Fruit fly (Drosophila melanogaster): ENCODE measurements around the gene CG42523.

CG42523 gene

DNA sequence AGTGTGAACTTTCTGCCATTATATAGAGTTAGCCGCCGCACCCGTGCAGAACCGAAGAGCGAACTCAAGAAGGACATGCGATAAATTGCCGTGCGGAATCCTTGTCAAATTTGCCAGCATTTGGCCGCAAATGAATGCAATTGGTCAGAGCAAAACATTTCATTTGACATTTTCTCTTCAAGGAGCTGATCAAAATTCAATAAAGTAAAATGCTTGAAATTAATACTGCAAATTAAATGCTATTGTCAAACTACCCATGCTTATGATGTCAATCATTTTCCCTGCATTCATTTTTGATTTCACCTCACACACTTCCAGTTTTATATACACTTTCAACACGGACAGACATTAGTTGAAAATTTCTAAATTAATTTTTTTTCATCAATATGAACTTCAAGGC is at the start of gene CG42523:
TSS of gene CG42523 (plus strand) at position 301 of the 400 bp plus-strand sequence.
- TF ChIP-seq noc (tag; optimal IDR thresholded peaks at IDR 0.05) = no peak

DNA sequence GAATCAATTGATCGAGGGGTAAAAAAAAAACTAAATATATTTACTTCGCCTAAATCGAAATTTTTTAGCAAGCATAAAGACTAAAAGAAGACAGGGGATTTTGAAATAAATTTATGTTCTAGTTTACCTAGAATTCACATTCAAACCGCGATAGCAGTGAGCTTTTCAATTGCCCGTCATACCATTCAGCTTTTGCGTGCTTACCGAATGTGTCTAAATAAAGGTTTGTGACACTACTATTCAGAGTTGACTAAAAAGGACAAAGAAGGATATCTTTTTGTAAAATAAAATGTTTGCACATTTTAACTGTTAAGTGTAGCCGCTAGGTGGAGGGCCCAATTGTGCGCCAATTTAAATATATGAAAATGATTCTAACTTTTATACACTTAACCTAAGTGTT is 36.7 kb upstream of the CG42523 start:
- TF ChIP-seq noc (tag; optimal IDR thresholded peaks at IDR 0.05) = no peak

DNA sequence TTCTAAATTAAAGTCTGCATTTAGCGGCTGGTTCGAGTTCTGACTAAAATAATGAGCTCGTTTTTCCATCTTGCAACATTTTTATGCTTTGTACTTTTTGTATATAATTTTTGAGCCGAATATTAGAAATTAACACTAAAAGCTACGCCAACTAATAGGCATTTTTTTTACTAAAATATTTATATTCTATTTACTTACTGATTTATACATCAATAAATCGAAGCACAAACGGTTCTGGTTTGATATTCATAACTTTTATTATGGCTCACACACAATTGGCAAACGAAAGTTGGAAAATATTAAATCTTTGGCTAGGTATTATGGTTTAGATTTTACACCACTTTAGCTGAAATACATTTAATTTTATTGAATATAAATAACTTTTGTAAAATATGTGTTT is 28.3 kb upstream of the CG42523 start, which contains the start of gene CG15631:
TSS of gene CG15631 (minus strand) at position 101 of the 400 bp plus-strand sequence.
- TF ChIP-seq noc (tag; optimal IDR thresholded peaks at IDR 0.05) = no peak

DNA sequence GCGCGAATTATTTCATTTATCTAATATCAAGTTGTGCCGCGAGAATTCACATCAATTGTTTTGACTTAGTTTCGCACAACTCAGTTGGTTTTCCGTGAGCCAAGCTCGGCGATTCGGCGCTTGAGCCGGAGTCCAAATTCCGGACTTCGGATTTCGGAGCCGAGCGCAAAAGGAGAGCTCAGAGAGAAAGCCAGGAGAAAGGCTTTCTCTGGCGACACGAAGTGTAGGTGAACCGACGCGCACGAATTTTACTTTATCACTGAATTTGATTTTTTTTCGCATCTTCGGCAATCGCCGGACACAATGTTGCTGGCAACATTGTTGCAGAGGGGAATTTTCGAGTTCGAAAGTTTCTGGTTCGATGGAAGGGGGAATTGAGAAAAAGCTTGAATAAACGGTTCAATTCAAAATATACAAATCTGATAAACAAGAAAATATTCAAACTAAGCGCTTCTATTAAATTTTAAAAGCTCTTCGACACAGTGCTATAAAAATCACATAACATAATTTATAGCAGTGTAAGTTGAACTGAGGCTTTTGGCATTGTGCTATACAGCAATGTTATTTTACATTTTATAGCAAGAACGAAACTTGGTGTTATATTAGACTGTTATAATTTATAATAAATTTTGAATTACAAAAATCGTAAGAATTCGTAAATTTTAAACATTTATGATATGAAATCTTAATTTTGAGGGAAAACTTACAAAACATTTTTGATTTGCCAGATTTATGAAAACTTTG is 31.3 kb downstream of the CG42523 start, which contains the start of gene fipi:
TSS of gene fipi (minus strand) at position 265 of the 744 bp plus-strand sequence.
- no peak for TF ChIP-seq noc (tag; optimal IDR thresholded peaks at IDR 0.05)

DNA sequence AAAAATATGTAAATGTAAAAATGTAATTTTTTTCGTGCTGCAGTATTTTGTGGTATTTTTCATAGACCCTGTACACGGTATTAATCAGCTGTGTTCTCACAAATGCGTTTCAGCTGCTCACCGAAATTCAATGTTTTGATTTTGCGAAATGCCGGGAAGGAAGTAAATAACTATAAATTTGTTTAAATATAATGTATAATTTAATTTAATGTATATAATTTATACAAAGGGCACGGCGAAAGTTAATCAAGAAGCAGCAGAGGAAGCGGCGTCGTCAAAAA is 31.8 kb downstream of the CG42523 start, which contains the start of gene CG3294:
TSS of gene CG3294 (plus strand) at position 26 of the 281 bp plus-strand sequence.
- TF ChIP-seq noc (tag; optimal IDR thresholded peaks at IDR 0.05) = no peak

DNA sequence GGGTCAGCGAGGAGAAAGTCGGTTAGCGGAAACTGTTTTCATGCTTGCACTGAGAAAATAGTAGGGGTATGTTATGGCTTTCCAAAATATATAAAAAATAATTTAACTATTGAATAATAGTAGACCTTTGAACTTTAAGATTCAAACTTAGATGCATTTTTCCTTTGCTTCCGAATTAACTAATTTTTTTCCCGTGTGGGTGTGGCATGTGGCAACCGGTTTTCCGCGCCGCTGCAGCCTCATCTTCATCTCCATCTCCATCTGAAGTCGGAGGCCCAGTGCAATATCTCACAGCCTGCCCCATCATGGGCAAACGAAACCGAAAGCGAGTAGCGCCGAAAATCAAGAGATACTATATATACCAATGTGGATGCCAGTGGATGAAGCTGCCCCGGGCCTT is 34.9 kb downstream of the CG42523 start:
- no peak for TF ChIP-seq noc (tag; optimal IDR thresholded peaks at IDR 0.05)

DNA sequence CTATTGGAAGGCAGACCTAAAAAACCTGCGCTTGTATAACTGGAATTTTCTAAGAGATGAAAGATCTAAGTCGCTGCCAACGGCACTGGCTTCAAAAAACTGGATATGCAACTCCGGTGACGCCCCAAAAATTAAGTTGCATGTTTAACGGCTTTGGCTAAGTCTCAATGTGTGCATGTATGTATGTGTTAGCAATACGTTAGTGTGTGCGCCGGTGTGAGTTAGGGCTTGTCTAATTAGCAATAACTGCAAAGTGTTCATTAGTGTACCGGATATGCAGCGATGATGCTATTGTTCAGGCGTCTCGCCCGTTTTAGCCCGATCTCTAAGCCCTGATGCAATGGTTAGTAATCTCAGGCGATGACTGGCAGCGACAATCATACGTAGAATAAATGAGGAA is 36.2 kb downstream of the CG42523 start:
- TF ChIP-seq noc (tag; optimal IDR thresholded peaks at IDR 0.05) = no peak

DNA sequence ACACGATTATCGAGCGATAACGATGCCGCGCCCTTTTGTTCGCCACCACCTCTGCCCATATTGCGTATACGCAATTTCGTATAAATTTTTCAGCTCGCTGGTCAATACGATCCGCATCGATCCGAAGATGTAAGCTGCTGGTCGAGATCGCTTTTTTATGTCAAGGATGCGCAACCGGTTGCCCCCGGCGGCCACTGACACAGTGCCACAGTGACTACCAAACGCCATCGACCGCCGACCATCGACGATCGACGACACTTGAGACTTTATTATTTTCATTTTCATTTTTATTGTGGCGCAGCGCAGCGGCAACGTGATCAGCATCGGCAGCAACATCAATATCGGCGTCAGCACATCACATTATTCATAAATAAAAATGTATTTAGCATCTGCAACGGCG is 37.3 kb downstream of the CG42523 start:
- TF ChIP-seq noc (tag; optimal IDR thresholded peaks at IDR 0.05) = no peak

DNA sequence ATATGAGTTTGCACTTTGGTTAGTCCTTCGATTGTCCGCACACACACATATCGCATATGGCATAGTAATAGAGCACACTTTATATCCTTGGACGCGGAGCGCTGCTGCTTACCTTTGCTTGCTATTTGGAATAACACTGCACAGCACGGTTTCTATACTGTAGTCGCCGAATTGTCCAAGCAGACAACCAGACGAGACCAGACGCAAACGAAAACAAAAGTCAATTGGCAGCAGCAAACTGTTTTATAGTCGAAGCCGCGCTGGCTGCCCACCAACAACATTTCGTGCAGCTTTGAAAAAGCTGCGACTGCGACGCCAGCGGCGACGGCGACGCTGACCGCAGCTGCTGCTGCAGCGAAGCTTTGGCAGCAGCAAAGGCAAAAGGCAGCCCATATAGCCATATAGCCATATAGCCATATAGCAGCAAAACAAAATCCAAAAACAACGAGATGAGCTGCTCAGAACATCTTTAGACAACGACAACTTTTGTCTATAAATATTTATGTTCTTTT is 39.1 kb downstream of the CG42523 start, which contains the start of gene slf:
TSS of gene slf (minus strand) at position 219 of the 512 bp plus-strand sequence.
- no peak for TF ChIP-seq noc (tag; optimal IDR thresholded peaks at IDR 0.05)

DNA sequence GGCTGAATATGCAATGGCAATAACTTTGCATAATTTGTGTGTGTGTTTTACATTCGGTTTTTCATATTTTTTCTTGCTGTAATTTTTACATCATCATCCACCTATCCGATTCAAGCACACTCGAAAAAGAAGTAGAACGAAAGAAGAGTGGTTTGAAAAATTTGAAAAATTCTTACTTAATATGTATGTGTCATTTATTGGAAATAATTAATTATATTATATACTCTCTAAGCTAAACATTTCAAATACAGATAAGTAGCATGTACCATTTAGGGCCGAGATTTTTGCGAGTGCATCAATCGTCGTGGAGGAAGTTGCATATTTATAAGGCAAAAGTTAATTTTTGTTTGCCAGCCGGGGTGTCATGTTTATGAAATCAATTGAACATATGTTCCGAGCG is 43.4 kb downstream of the CG42523 start:
- TF ChIP-seq noc (tag; optimal IDR thresholded peaks at IDR 0.05) = no peak

DNA sequence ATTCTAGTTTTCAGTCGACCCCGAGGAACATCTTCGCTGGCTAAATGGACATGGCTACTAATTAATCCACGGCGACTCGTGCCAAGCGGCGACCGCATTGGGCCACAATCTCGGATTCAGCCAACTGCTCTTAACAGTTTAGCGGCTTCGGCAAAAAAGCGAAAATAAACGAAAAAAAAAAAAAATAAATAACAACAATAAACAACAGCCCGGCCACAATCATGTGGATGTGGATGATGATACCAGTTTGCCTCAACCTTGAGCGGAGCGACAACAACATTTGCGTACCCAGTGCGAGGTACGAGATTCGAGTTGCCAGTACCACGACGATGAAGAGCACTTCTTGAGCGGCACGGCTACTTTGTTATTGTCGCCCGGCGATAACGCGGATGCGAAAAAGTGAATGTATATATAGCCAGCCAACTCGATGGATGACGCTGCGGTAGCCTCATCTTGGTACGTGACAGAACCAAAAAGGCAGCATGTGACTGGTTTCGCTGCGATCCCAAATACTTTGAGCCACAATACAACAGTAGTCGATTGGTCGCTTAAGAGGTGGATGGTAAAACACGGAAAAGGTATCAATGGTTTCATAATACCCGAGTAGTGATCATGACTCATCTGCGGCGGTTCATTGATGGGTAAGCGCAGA is 45.4 kb downstream of the CG42523 start:
- TF ChIP-seq noc (tag; optimal IDR thresholded peaks at IDR 0.05) = no peak

DNA sequence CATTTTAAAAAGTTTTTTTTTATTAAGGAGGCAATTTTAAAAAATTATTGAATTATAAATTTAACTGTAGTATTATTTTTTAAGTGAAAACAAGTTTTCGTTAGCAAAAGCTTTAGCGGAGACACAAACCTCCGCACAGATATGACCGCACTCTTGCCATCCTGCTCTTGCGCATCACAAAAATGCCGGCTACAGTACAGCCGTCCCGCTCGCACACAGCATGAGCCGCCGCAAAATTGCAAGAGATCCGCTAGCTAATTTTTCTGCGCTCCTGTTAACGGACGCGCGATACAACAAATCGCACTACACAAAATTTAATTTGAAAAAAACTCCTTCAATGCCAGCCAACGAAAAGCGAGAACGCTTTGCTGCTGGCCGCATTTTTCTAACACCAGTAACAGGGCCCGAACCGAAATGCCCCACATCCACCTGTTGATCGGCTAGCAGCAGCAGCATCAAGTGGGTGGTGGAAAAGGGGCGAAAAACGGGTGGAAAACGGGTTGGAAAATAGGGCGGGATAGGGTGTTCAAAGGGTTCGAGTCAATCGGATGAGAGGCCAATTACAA is 47.4 kb downstream of the CG42523 start:
- TF ChIP-seq noc (tag; optimal IDR thresholded peaks at IDR 0.05) = no peak

DNA sequence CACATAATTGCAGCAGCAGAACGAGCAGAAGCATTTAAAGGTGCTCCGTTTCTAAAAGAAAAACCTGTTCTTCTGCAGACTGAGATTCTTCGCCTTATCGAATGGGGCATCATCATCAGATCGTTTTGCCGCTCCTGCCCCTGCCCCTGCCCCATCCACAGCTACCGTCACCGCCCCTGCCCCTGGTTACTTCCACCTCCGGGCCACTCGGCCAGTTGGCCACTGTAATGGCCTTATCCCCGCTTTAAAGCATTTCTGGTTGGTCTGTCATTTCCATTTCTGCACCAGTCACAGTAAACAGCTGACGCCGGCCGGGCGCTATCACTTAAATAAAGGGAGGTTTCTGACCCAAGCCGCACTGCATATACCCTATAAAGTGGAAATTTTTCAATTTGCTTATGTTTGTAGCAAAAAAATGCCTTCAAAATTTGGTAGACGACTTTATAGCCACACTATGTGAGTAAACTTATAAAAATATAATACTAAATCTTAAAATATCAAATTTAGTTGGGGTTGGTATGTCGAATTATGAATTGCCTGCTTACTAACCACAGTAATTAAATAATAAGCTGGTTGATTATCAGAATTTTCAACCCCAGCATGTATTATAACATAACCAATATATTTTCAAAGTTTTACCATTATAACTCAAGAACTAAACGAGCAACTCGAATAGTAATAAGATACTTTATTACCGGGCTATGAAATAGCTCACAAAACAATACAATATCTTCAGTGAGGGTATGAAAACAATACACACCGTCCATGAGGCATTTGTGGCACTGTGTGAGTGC is 48.2 kb downstream of the CG42523 start:
- TF ChIP-seq noc (tag; optimal IDR thresholded peaks at IDR 0.05) = peak; percentile 78

DNA sequence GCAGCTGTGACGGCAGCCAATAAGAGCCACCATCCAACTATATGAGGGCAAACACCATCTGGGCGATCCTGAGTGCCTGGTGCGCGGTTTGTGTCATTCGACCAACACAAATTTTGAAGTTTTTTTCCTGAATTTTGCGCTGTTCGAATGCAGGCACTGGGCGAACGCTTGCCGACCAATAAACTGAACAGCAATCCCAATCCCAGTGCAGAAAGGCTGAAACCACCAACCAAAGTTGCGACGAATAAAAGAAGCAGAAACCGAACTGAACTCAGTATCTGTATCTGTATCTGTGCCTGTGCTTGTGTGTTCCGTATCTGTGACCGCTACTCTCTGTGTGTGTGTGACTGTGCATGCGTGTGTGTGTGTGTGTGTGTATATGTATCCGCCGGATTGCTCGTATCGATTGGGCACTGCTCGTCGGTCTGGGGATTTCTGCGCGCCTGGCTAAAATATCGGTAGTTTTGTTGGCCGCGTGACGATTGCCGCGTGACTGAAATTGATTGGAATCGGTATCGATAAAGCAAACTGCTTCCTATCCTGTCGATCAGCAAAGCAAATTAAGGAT is 48.9 kb downstream of the CG42523 start:
- TF ChIP-seq noc (tag; optimal IDR thresholded peaks at IDR 0.05) = peak; percentile 23

DNA sequence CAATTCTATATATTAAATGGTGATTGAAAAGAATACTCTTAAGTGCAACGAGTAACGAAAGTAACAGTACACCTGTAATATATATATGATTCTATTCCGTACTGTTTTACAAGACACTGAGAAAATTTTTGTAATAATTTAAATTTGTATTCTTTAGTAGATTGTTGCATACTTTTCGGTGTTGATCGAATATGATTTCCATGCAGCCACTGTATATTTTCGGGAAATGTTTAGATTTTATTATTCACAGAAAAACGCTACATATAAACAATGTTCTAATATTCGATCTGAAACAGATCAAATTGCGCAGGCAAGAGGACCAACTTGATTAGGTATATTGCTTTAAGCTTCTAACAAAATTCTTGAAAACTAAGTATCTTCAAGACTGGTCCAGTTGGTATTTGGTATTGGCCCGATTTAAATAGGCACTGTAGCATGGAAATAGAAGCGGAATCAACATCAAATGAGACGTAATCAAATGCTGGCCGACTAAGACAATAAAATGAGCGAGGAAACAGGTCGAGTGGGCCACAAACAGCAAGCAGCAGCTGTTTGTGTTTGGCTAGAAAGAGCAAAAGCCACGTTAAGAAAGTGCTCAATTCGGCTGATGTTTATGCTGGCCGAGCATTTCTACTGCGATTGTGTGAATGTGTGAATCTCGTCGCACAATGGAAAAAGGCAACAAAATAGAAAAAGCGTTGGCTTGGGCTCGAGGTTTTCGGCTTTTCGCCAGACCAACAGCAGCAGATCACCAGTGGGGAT is 49.7 kb downstream of the CG42523 start, which contains the start of gene CG15629:
TSS of gene CG15629 (plus strand) at position 749 of the 762 bp plus-strand sequence.
- TF ChIP-seq noc (tag; optimal IDR thresholded peaks at IDR 0.05) = no peak

Measured in whole organism, larva.